Fruit fly (Drosophila melanogaster) whole organism, embryonic: Measurements from ENCODE around the gene sordd2.

Source experiments
- Ada2b ChIP-seq: fragments of 200-800 bp; sonication (Bioruptor generic); IDR thresholded peaks from 2 replicates; pipeline ENCODE4 v1.3.6; 2022; ENCODE audit warnings: missing biosample characterization, missing genetic modification characterization
- Aef1 ChIP-seq: fragments of 200-800 bp; sonication (Bioruptor generic); IDR thresholded peaks from 3 replicates; pipeline ENCODE4 v1.3.6; 2022; ENCODE audit warnings: missing biosample characterization, missing genetic modification characterization
- BEAF-32 ChIP-seq: fragments of 200-800 bp; sonication (Bioruptor generic); optimal IDR thresholded peaks from 3 replicates; lab custom pipeline; 2017; ENCODE audit warnings: missing biosample characterization, missing genetic modification characterization, mild to moderate bottlenecking, moderate library complexity, missing genetic modification reagents
- CG10147 ChIP-seq: fragments of 200-800 bp; sonication (Bioruptor generic); optimal IDR thresholded peaks from 2 replicates; lab custom pipeline; 2019; ENCODE audit warnings: missing biosample characterization, mild to moderate bottlenecking, missing genetic modification characterization, moderate library complexity
- CG12236 ChIP-seq: fragments of 200-800 bp; sonication (Bioruptor generic); optimal IDR thresholded peaks from 2 replicates; lab custom pipeline; 2016; ENCODE audit warnings: missing biosample characterization, missing genetic modification characterization
- CG12299 ChIP-seq: fragments of 200-800 bp; sonication (Bioruptor generic); optimal IDR thresholded peaks from 2 replicates; lab custom pipeline; 2018; ENCODE audit warnings: missing biosample characterization, mild to moderate bottlenecking, missing genetic modification characterization
- CG12659 ChIP-seq: fragments of 200-800 bp; sonication (Bioruptor generic); optimal IDR thresholded peaks from 3 replicates; lab custom pipeline; 2017; ENCODE audit warnings: mild to moderate bottlenecking, missing biosample characterization, missing genetic modification reagents, missing genetic modification characterization
- CG13894 ChIP-seq: fragments of 200-800 bp; sonication (Bioruptor generic); optimal IDR thresholded peaks from 3 replicates; lab custom pipeline; 2018; ENCODE audit warnings: missing biosample characterization, mild to moderate bottlenecking, missing genetic modification characterization, moderate library complexity
- CG14050 ChIP-seq: fragments of 200-800 bp; sonication (Bioruptor generic); IDR thresholded peaks from 3 replicates; pipeline ENCODE4 v1.3.6; 2022; ENCODE audit warnings: missing biosample characterization, missing genetic modification characterization
- CG1529 ChIP-seq: fragments of 200-800 bp; sonication (Bioruptor generic); optimal IDR thresholded peaks from 3 replicates; lab custom pipeline; 2018; ENCODE audit warnings: missing biosample characterization, missing genetic modification characterization
- CG1603 ChIP-seq: fragments of 200-800 bp; sonication (Bioruptor generic); optimal IDR thresholded peaks from 2 replicates; lab custom pipeline; 2019; ENCODE audit warnings: missing biosample characterization, mild to moderate bottlenecking, missing genetic modification characterization, moderate library complexity
- CG16813 ChIP-seq: fragments of 200-800 bp; sonication (Bioruptor generic); IDR thresholded peaks from 3 replicates; pipeline ENCODE4 v1.3.6; 2022; ENCODE audit warnings: missing biosample characterization, missing genetic modification characterization; ENCODE audit not compliant: partially characterized antibody
- CG17912 ChIP-seq: fragments of 200-800 bp; sonication (Bioruptor generic); optimal IDR thresholded peaks from 2 replicates; lab custom pipeline; 2018; ENCODE audit warnings: missing biosample characterization, mild to moderate bottlenecking, missing genetic modification characterization
- CG2678 ChIP-seq: fragments of 200-800 bp; sonication (Bioruptor generic); optimal IDR thresholded peaks from 3 replicates; lab custom pipeline; 2019; ENCODE audit warnings: missing biosample characterization, mild to moderate bottlenecking, missing genetic modification characterization, moderate library complexity
- CG2889 ChIP-seq: fragments of 200-800 bp; sonication (Bioruptor generic); IDR thresholded peaks from 3 replicates; pipeline ENCODE4 v1.3.6; 2022; ENCODE audit warnings: missing biosample characterization, missing genetic modification characterization
- CG32767 ChIP-seq: fragments of 200-800 bp; sonication (Bioruptor generic); IDR thresholded peaks from 2 replicates; pipeline ENCODE4 v1.3.6; 2022; ENCODE audit warnings: missing biosample characterization, missing genetic modification characterization
- CG3407 ChIP-seq: fragments of 200-800 bp; sonication (Bioruptor generic); optimal IDR thresholded peaks from 2 replicates; lab custom pipeline; 2018; ENCODE audit warnings: missing biosample characterization, mild to moderate bottlenecking, missing genetic modification characterization
- CG3726 ChIP-seq: fragments of 200-800 bp; sonication (Bioruptor generic); IDR thresholded peaks from 3 replicates; pipeline ENCODE4, ENCODE4 v1.3.6; 2022; ENCODE audit warnings: missing biosample characterization, missing genetic modification characterization
- CG7928 ChIP-seq: fragments of 200-800 bp; sonication (Bioruptor generic); optimal IDR thresholded peaks from 2 replicates; lab custom pipeline; 2017; ENCODE audit warnings: missing biosample characterization, mild to moderate bottlenecking, missing genetic modification characterization
- CG9609 ChIP-seq: fragments of 200-800 bp; sonication (Bioruptor generic); optimal IDR thresholded peaks from 3 replicates; lab custom pipeline; 2016; ENCODE audit warnings: missing biosample characterization, missing genetic modification characterization
- CG9932 ChIP-seq: fragments of 200-800 bp; sonication (Bioruptor generic); IDR thresholded peaks from 2 replicates; pipeline ENCODE4 v1.3.6; 2022; ENCODE audit warnings: missing biosample characterization, missing genetic modification characterization
- E2f2 ChIP-seq: fragments of 200-800 bp; sonication (Bioruptor generic); IDR thresholded peaks from 2 replicates; pipeline ENCODE4 v1.3.6; 2022; ENCODE audit warnings: missing biosample characterization, missing genetic modification characterization
- Gsc ChIP-seq: fragments of 200-800 bp; sonication (Bioruptor generic); IDR thresholded peaks from 2 replicates; pipeline ENCODE4 v1.3.6; 2022; ENCODE audit warnings: missing biosample characterization, missing genetic modification characterization
- Hey ChIP-seq: fragments of 200-800 bp; sonication (Bioruptor generic); optimal IDR thresholded peaks from 3 replicates; lab custom pipeline; 2018; ENCODE audit warnings: missing biosample characterization, mild to moderate bottlenecking, missing genetic modification characterization
- HmgD ChIP-seq: fragments of 200-800 bp; sonication (Bioruptor generic); optimal IDR thresholded peaks from 3 replicates; lab custom pipeline; 2016; ENCODE audit warnings: missing biosample characterization, missing genetic modification characterization
- Lhr ChIP-seq: fragments of 200-800 bp; sonication (Bioruptor generic); optimal IDR thresholded peaks from 3 replicates; lab custom pipeline; 2017; ENCODE audit warnings: mild to moderate bottlenecking, missing biosample characterization, missing genetic modification reagents, missing genetic modification characterization
- Nf-YC ChIP-seq: fragments of 200-800 bp; optimal IDR thresholded peaks from 3 replicates; lab custom pipeline; 2019; ENCODE audit warnings: missing biosample characterization, mild to moderate bottlenecking, missing genetic modification characterization, moderate library complexity
- Poxn ChIP-seq: fragments of 200-800 bp; sonication (Bioruptor generic); IDR thresholded peaks from 2 replicates; pipeline ENCODE4 v1.3.6; 2022; ENCODE audit warnings: missing biosample characterization, missing genetic modification characterization
- Rfx ChIP-seq: fragments of 200-800 bp; sonication (Bioruptor generic); IDR thresholded peaks from 2 replicates; pipeline ENCODE4 v1.3.6; 2022; ENCODE audit warnings: missing biosample characterization, missing genetic modification characterization
- ato ChIP-seq: fragments of 200-800 bp; sonication (Bioruptor generic); IDR thresholded peaks from 2 replicates; pipeline ENCODE4 v1.3.6; 2022; ENCODE audit warnings: missing biosample characterization, missing genetic modification characterization; ENCODE audit not compliant: partially characterized antibody
- chn ChIP-seq: fragments of 200-800 bp; sonication (Bioruptor generic); optimal IDR thresholded peaks from 2 replicates; lab custom pipeline; 2016; ENCODE audit warnings: missing biosample characterization, missing genetic modification characterization
- ci ChIP-seq: fragments of 200-800 bp; sonication (Bioruptor generic); IDR thresholded peaks from 3 replicates; pipeline ENCODE4 v1.3.6; 2022; ENCODE audit warnings: missing biosample characterization, missing genetic modification characterization
- corto ChIP-seq: fragments of 200-800 bp; sonication (Bioruptor generic); optimal IDR thresholded peaks from 2 replicates; lab custom pipeline; 2016; ENCODE audit warnings: missing biosample characterization, mild to moderate bottlenecking, missing genetic modification characterization, moderate library complexity
- dan ChIP-seq: fragments of 200-800 bp; sonication (Bioruptor generic); IDR thresholded peaks from 2 replicates; pipeline ENCODE4 v1.3.6; 2022; ENCODE audit warnings: missing biosample characterization, missing genetic modification characterization
- disco-r ChIP-seq: fragments of 200-800 bp; sonication (Bioruptor generic); optimal IDR thresholded peaks from 2 replicates; lab custom pipeline; 2016; ENCODE audit warnings: missing biosample characterization, missing genetic modification characterization
- dpn ChIP-seq, 2 experiments: fragments of 200-800 bp; sonication (Bioruptor generic); optimal IDR thresholded peaks; 3 replicates each; lab custom pipeline; 2016; ENCODE audit warnings: missing biosample characterization in 2 of 2, missing genetic modification characterization in 2 of 2
- ems ChIP-seq: fragments of 200-800 bp; sonication (Bioruptor generic); optimal IDR thresholded peaks from 3 replicates; lab custom pipeline; 2016; ENCODE audit warnings: missing biosample characterization, missing genetic modification characterization
- esg ChIP-seq: fragments of 200-800 bp; sonication (Bioruptor generic); conservative IDR thresholded peaks from 2 replicates; pipeline ENCODE4 v1.3.6; 2022; ENCODE audit warnings: missing biosample characterization, missing genetic modification characterization
- eyg ChIP-seq: fragments of 200-800 bp; sonication (Bioruptor generic); optimal IDR thresholded peaks from 3 replicates; lab custom pipeline; 2016; ENCODE audit warnings: missing biosample characterization, missing genetic modification characterization
- gce ChIP-seq: fragments of 200-800 bp; sonication (Bioruptor generic); IDR thresholded peaks from 3 replicates; pipeline ENCODE4 v1.3.6; 2022; ENCODE audit warnings: missing biosample characterization, missing genetic modification characterization
- ind ChIP-seq: fragments of 200-800 bp; sonication (Bioruptor generic); optimal IDR thresholded peaks from 3 replicates; lab custom pipeline; 2016; ENCODE audit warnings: missing biosample characterization, missing genetic modification characterization
- kah ChIP-seq: fragments of 200-800 bp; sonication (Bioruptor generic); optimal IDR thresholded peaks from 2 replicates; lab custom pipeline; 2018; ENCODE audit warnings: missing biosample characterization, mild to moderate bottlenecking, missing genetic modification characterization
- kay ChIP-seq: fragments of 200-800 bp; sonication (Bioruptor generic); optimal IDR thresholded peaks from 2 replicates; lab custom pipeline; 2016; ENCODE audit warnings: missing biosample characterization, missing genetic modification characterization
- phol ChIP-seq: fragments of 200-800 bp; sonication (Bioruptor generic); optimal IDR thresholded peaks from 3 replicates; lab custom pipeline; 2018; ENCODE audit warnings: missing biosample characterization, mild to moderate bottlenecking, missing genetic modification characterization, moderate library complexity
- sim ChIP-seq: fragments of 200-800 bp; sonication (Bioruptor generic); IDR thresholded peaks from 2 replicates; pipeline ENCODE4 v1.3.6; 2022; ENCODE audit warnings: missing biosample characterization, missing genetic modification characterization
- so ChIP-seq: fragments of 200-800 bp; sonication (Bioruptor generic); IDR thresholded peaks from 3 replicates; pipeline ENCODE4 v1.3.6; 2022; ENCODE audit warnings: missing biosample characterization, missing genetic modification characterization
- stwl ChIP-seq: fragments of 200-800 bp; sonication (Bioruptor generic); optimal IDR thresholded peaks from 3 replicates; lab custom pipeline; 2018; ENCODE audit warnings: missing biosample characterization, mild to moderate bottlenecking, missing genetic modification characterization, moderate library complexity
- unc-4 ChIP-seq: fragments of 200-800 bp; sonication (Bioruptor generic); IDR thresholded peaks from 2 replicates; pipeline ENCODE4 v1.3.6; 2022; ENCODE audit warnings: missing biosample characterization, missing genetic modification characterization; ENCODE audit not compliant: partially characterized antibody
- vvl ChIP-seq: fragments of 200-800 bp; sonication (Bioruptor generic); IDR thresholded peaks from 2 replicates; pipeline ENCODE4 v1.3.6; 2022; ENCODE audit warnings: missing biosample characterization, missing genetic modification characterization
- wor ChIP-seq: fragments of 200-800 bp; sonication (Bioruptor generic); IDR thresholded peaks from 2 replicates; pipeline ENCODE4 v1.3.6; 2022; ENCODE audit warnings: missing biosample characterization, missing genetic modification characterization

The sordd2 gene

dm6 chrX:15760447-15761297 lies 38.3 kb downstream of the sordd2 start, which contains the start of the genes Graf and mRpL3 (continued):
- TF ChIP-seq ems (GFP tag; lab: Kevin White, UChicago) (no peak), CG12236 (GFP tag; lab: Kevin White, UChicago) (no peak), ato (peak; percentile 90), disco-r (GFP tag; lab: Kevin White, UChicago) (no peak), stwl (peak; percentile 16), HmgD (GFP tag; lab: Kevin White, UChicago) (no peak), CG12299 (tag; lab: Kevin White, UChicago) (no peak), kay (no peak), CG2889 (no peak), Poxn (GFP tag; lab: Robert Waterston, UW) (no peak), sim (no peak), CG17912 (GFP tag; lab: Kevin White, UChicago) (no peak), CG10147 (no peak), corto (GFP tag; lab: Kevin White, UChicago) (no peak), Rfx (GFP tag; lab: Robert Waterston, UW) (0 out of 2 replicates have a peak, but pooled peaks have one; percentile 27), CG14050 (GFP tag; lab: Robert Waterston, UW) (no peak), Hey (tag; lab: Kevin White, UChicago) (no peak), dan (GFP tag; lab: Robert Waterston, UW) (no peak), ci (GFP tag; lab: Robert Waterston, UW) (no peak), CG12659 (GFP tag; lab: Kevin White, UChicago) (peak; percentile 8), Lhr (GFP tag; lab: Kevin White, UChicago) (no peak), BEAF-32 (GFP tag; lab: Kevin White, UChicago) (peak; percentile 86), CG1603 (peak; percentile 33), gce (no peak), Aef1 (GFP tag; lab: Robert Waterston, UW) (no peak), CG7928 (no peak), Gsc (no peak), Nf-YC (no peak), kah (peak; percentile 96), eyg (GFP tag; lab: Kevin White, UChicago) (no peak), unc-4 (peak; percentile 80), Ada2b (GFP tag; lab: Robert Waterston, UW) (no peak), CG13894 (tag; lab: Kevin White, UChicago) (no peak), CG3726 (GFP tag; lab: Robert Waterston, UW) (no peak), so (GFP tag; lab: Robert Waterston, UW) (no peak), CG9932 (GFP tag; lab: Robert Waterston, UW) (no peak; the same call in 1 of the 2 replicates), CG2678 (tag; lab: Kevin White, UChicago) (no peak), phol (tag; lab: Kevin White, UChicago) (peak; percentile 12), CG9609 (GFP tag; lab: Kevin White, UChicago) (no peak), E2f2 (no peak), CG16813 (GFP tag; lab: Robert Waterston, UW) (peak; percentile 92), CG1529 (no peak), ind (GFP tag; lab: Kevin White, UChicago) (no peak), dpn (GFP tag; optimal IDR thresholded peaks at IDR 0.05; lab: Kevin White, UChicago) (no peak), esg (GFP tag; lab: Robert Waterston, UW) (no peak), wor (GFP tag; lab: Robert Waterston, UW) (no peak), vvl (GFP tag; lab: Robert Waterston, UW) (no peak), CG32767 (GFP tag; lab: Robert Waterston, UW) (no peak), CG3407 (GFP tag; lab: Kevin White, UChicago) (no peak), chn (no peak)
